Fruit fly (Drosophila melanogaster) whole organism, embryonic: ENCODE results near the gene CG14286.

Experiments used
- B-H1 ChIP-seq: fragments of 200-800 bp; sonication (Bioruptor generic); IDR thresholded peaks from 3 replicates; pipeline ENCODE4 v1.3.6; 2022; ENCODE audit warnings: missing biosample characterization, missing genetic modification characterization
- BEAF-32 ChIP-seq: fragments of 200-800 bp; sonication (Bioruptor generic); optimal IDR thresholded peaks from 3 replicates; lab custom pipeline; 2017; ENCODE audit warnings: missing biosample characterization, missing genetic modification characterization, mild to moderate bottlenecking, moderate library complexity, missing genetic modification reagents
- CG10147 ChIP-seq: fragments of 200-800 bp; sonication (Bioruptor generic); optimal IDR thresholded peaks from 2 replicates; lab custom pipeline; 2019; ENCODE audit warnings: missing biosample characterization, mild to moderate bottlenecking, missing genetic modification characterization, moderate library complexity
- CG11093 ChIP-seq: fragments of 200-800 bp; sonication (Bioruptor generic); IDR thresholded peaks from 3 replicates; pipeline ENCODE4 v1.3.6; 2022; ENCODE audit warnings: missing biosample characterization, missing genetic modification characterization
- CG11456 ChIP-seq: fragments of 200-800 bp; sonication (Bioruptor generic); IDR thresholded peaks from 3 replicates; pipeline ENCODE4 v1.3.6; 2022; ENCODE audit warnings: missing biosample characterization, missing genetic modification characterization
- CG15601 ChIP-seq: fragments of 200-800 bp; sonication (Bioruptor generic); optimal IDR thresholded peaks from 3 replicates; lab custom pipeline; 2019; ENCODE audit warnings: missing biosample characterization, mild to moderate bottlenecking, missing genetic modification characterization, moderate library complexity
- CG16813 ChIP-seq: fragments of 200-800 bp; sonication (Bioruptor generic); IDR thresholded peaks from 3 replicates; pipeline ENCODE4 v1.3.6; 2022; ENCODE audit warnings: missing biosample characterization, missing genetic modification characterization; ENCODE audit not compliant: partially characterized antibody
- CG17328 ChIP-seq: fragments of 200-800 bp; sonication (Bioruptor generic); IDR thresholded peaks from 2 replicates; pipeline ENCODE4 v1.3.6; 2022; ENCODE audit warnings: missing biosample characterization, missing genetic modification characterization
- CG17361 ChIP-seq: fragments of 200-800 bp; sonication (Bioruptor generic); IDR thresholded peaks from 3 replicates; pipeline ENCODE4 v1.3.6; 2022; ENCODE audit warnings: missing biosample characterization, missing genetic modification characterization
- CG1792 ChIP-seq: fragments of 200-800 bp; sonication (Bioruptor generic); optimal IDR thresholded peaks from 2 replicates; lab custom pipeline; 2016; ENCODE audit warnings: missing biosample characterization, missing genetic modification characterization
- CG1832 ChIP-seq: fragments of 200-800 bp; sonication (Bioruptor generic); optimal IDR thresholded peaks from 2 replicates; lab custom pipeline; 2017; ENCODE audit warnings: missing biosample characterization, mild to moderate bottlenecking, missing genetic modification characterization, inconsistent platforms
- CG2875 ChIP-seq: fragments of 200-800 bp; sonication (Bioruptor generic); optimal IDR thresholded peaks from 2 replicates; lab custom pipeline; 2017; ENCODE audit warnings: missing biosample characterization, mild to moderate bottlenecking, missing genetic modification characterization, missing genetic modification reagents
- CG30020 ChIP-seq: fragments of 200-800 bp; optimal IDR thresholded peaks from 2 replicates; lab custom pipeline; 2019; ENCODE audit warnings: missing biosample characterization, mild to moderate bottlenecking, missing genetic modification characterization, moderate library complexity
- CG33557 ChIP-seq: fragments of 200-800 bp; sonication (Bioruptor generic); optimal IDR thresholded peaks from 2 replicates; lab custom pipeline; 2019; ENCODE audit warnings: missing biosample characterization, mild to moderate bottlenecking, missing genetic modification characterization, moderate library complexity
- CG4820 ChIP-seq: fragments of 200-800 bp; sonication (Bioruptor generic); optimal IDR thresholded peaks from 3 replicates; lab custom pipeline; 2016; ENCODE audit warnings: missing biosample characterization, missing genetic modification characterization
- CG6689 ChIP-seq: fragments of 200-800 bp; sonication (Bioruptor generic); IDR thresholded peaks from 2 replicates; pipeline ENCODE4 v1.3.6; 2022; ENCODE audit warnings: missing biosample characterization, missing genetic modification characterization
- CTCF ChIP-seq: fragments of 200-800 bp; sonication (Bioruptor generic); optimal IDR thresholded peaks from 2 replicates; lab custom pipeline; 2017; ENCODE audit warnings: missing biosample characterization, mild to moderate bottlenecking, missing genetic modification characterization, moderate library complexity
- D19B ChIP-seq: fragments of 200-800 bp; sonication (Bioruptor generic); optimal IDR thresholded peaks from 2 replicates; lab custom pipeline; 2017; ENCODE audit warnings: missing biosample characterization, mild to moderate bottlenecking, missing genetic modification characterization
- ERR ChIP-seq: fragments of 200-800 bp; sonication (Bioruptor generic); optimal IDR thresholded peaks from 2 replicates; lab custom pipeline; 2016; ENCODE audit warnings: missing biosample characterization, missing genetic modification characterization
- Ets97D ChIP-seq: fragments of 200-800 bp; sonication (Bioruptor generic); optimal IDR thresholded peaks from 3 replicates; lab custom pipeline; 2016; ENCODE audit warnings: missing biosample characterization, missing genetic modification characterization
- Fer1 ChIP-seq: fragments of 200-800 bp; sonication (Bioruptor generic); optimal IDR thresholded peaks from 2 replicates; lab custom pipeline; 2017; ENCODE audit warnings: missing biosample characterization, mild to moderate bottlenecking, missing genetic modification characterization
- Fer3 ChIP-seq: fragments of 200-800 bp; sonication (Bioruptor generic); optimal IDR thresholded peaks from 2 replicates; lab custom pipeline; 2018; ENCODE audit warnings: missing biosample characterization, mild to moderate bottlenecking, missing genetic modification characterization, moderate library complexity
- Hr3 ChIP-seq: fragments of 200-800 bp; sonication (Bioruptor generic); optimal IDR thresholded peaks from 3 replicates; lab custom pipeline; 2016; ENCODE audit warnings: missing biosample characterization, missing genetic modification characterization
- MTF-1 ChIP-seq: fragments of 200-800 bp; sonication (Bioruptor generic); optimal IDR thresholded peaks from 2 replicates; lab custom pipeline; 2018; ENCODE audit warnings: missing biosample characterization, mild to moderate bottlenecking, missing genetic modification characterization, borderline replicate concordance
- Nf-YB ChIP-seq: fragments of 200-800 bp; sonication (Bioruptor generic); optimal IDR thresholded peaks from 3 replicates; lab custom pipeline; 2019; ENCODE audit warnings: missing biosample characterization, mild to moderate bottlenecking, missing genetic modification characterization, moderate library complexity
- NfI ChIP-seq: fragments of 200-800 bp; sonication (Bioruptor generic); optimal IDR thresholded peaks from 3 replicates; lab custom pipeline; 2018; ENCODE audit warnings: missing biosample characterization, mild to moderate bottlenecking, missing genetic modification characterization, moderate library complexity
- Poxn ChIP-seq: fragments of 200-800 bp; sonication (Bioruptor generic); IDR thresholded peaks from 2 replicates; pipeline ENCODE4 v1.3.6; 2022; ENCODE audit warnings: missing biosample characterization, missing genetic modification characterization
- Sox100B ChIP-seq: fragments of 200-800 bp; sonication (Bioruptor generic); optimal IDR thresholded peaks from 3 replicates; lab custom pipeline; 2018; ENCODE audit warnings: missing biosample characterization, mild to moderate bottlenecking, missing genetic modification characterization
- Sox102F ChIP-seq: fragments of 200-800 bp; sonication (Bioruptor generic); optimal IDR thresholded peaks from 2 replicates; lab custom pipeline; 2018; ENCODE audit warnings: missing biosample characterization, mild to moderate bottlenecking, missing genetic modification characterization, moderate library complexity
- Stat92E ChIP-seq, 3 experiments: fragments of >200 bp in 2 of 3; fragments of 200-800 bp in 1 of 3; sonication (Bioruptor generic) in 1 of 3; optimal IDR thresholded peaks; 2 replicates each; lab custom pipeline; 2017 to 2019; ENCODE audit warnings: missing biosample characterization in 3 of 3, missing genetic modification characterization in 3 of 3, mild to moderate bottlenecking in 1 of 3, moderate library complexity in 1 of 3
- abd-A ChIP-seq: fragments of 200-800 bp; sonication (Bioruptor generic); optimal IDR thresholded peaks from 3 replicates; lab custom pipeline; 2019; ENCODE audit warnings: missing biosample characterization, mild to moderate bottlenecking, missing genetic modification characterization, moderate library complexity
- al ChIP-seq: fragments of 200-800 bp; sonication (Bioruptor generic); IDR thresholded peaks from 2 replicates; pipeline ENCODE4 v1.3.6; 2022; ENCODE audit warnings: missing biosample characterization, missing genetic modification characterization
- br ChIP-seq: fragments of >200 bp; optimal IDR thresholded peaks from 2 replicates; lab custom pipeline; 2017
- cad ChIP-seq: fragments of >200 bp; optimal IDR thresholded peaks from 2 replicates; lab custom pipeline; 2017; ENCODE audit warnings: missing biosample characterization, missing genetic modification characterization
- dysf ChIP-seq: fragments of 200-800 bp; sonication (Bioruptor generic); IDR thresholded peaks from 3 replicates; pipeline ENCODE4 v1.3.6; 2022; ENCODE audit warnings: missing biosample characterization, missing genetic modification characterization
- esg ChIP-seq: fragments of 200-800 bp; sonication (Bioruptor generic); conservative IDR thresholded peaks from 2 replicates; pipeline ENCODE4 v1.3.6; 2022; ENCODE audit warnings: missing biosample characterization, missing genetic modification characterization
- gsb ChIP-seq: fragments of 200-800 bp; sonication (Bioruptor generic); IDR thresholded peaks from 2 replicates; pipeline ENCODE4 v1.3.6; 2022; ENCODE audit warnings: missing biosample characterization, missing genetic modification characterization
- hkb ChIP-seq, 2 experiments: fragments of 200-800 bp in 1 of 2; fragments of >200 bp in 1 of 2; sonication (Bioruptor generic) in 1 of 2; IDR thresholded peaks in 1 of 2; optimal IDR thresholded peaks in 1 of 2; 2 replicates each; pipeline versions ENCODE4 v1.3.6 to Lab custom; 2017 to 2022; ENCODE audit warnings: missing biosample characterization in 1 of 2, missing genetic modification characterization in 1 of 2
- insv ChIP-seq, 2 experiments: fragments of 200-800 bp; sonication (Bioruptor generic); optimal IDR thresholded peaks; 3 replicates each; lab custom pipeline; 2016 to 2018; ENCODE audit warnings: missing biosample characterization in 2 of 2, missing genetic modification characterization in 2 of 2
- ken ChIP-seq: fragments of 200-800 bp; sonication (Bioruptor generic); IDR thresholded peaks from 3 replicates; pipeline ENCODE4 v1.3.6; 2022; ENCODE audit warnings: missing biosample characterization, missing genetic modification characterization
- oc ChIP-seq: fragments of 200-800 bp; sonication (Bioruptor generic); optimal IDR thresholded peaks from 2 replicates; lab custom pipeline; 2018; ENCODE audit warnings: missing biosample characterization, mild to moderate bottlenecking, missing genetic modification characterization, moderate library complexity
- peb ChIP-seq: fragments of 200-800 bp; sonication (Bioruptor generic); IDR thresholded peaks from 2 replicates; pipeline ENCODE4 v1.3.6; 2022; ENCODE audit warnings: missing biosample characterization, missing genetic modification characterization
- pfk ChIP-seq: fragments of 200-800 bp; sonication (Bioruptor generic); optimal IDR thresholded peaks from 2 replicates; lab custom pipeline; 2018; ENCODE audit warnings: missing biosample characterization, mild to moderate bottlenecking, missing genetic modification characterization, moderate library complexity
- sima ChIP-seq: fragments of 200-800 bp; sonication (Bioruptor generic); optimal IDR thresholded peaks from 2 replicates; lab custom pipeline; 2016; ENCODE audit warnings: missing biosample characterization, missing genetic modification characterization
- sob ChIP-seq: fragments of 200-800 bp; sonication (Bioruptor generic); IDR thresholded peaks from 2 replicates; pipeline ENCODE4 v1.3.6; 2022; ENCODE audit warnings: missing biosample characterization, missing genetic modification characterization
- sug ChIP-seq: fragments of 200-800 bp; optimal IDR thresholded peaks from 2 replicates; lab custom pipeline; 2019; ENCODE audit warnings: missing biosample characterization, mild to moderate bottlenecking, missing genetic modification characterization, moderate library complexity
- wor ChIP-seq: fragments of 200-800 bp; sonication (Bioruptor generic); IDR thresholded peaks from 2 replicates; pipeline ENCODE4 v1.3.6; 2022; ENCODE audit warnings: missing biosample characterization, missing genetic modification characterization
- zen2 ChIP-seq: fragments of 200-800 bp; sonication (Bioruptor generic); IDR thresholded peaks from 3 replicates; pipeline ENCODE4 v1.3.6; 2022; ENCODE audit warnings: missing biosample characterization, missing genetic modification characterization; ENCODE audit not compliant: partially characterized antibody

Gene CG14286

dm6 chr3R:18987428-18988416, 36.2 kb upstream of the CG14286 start (continued):
- TF ChIP-seq pfk (GFP tag; lab: Kevin White, UChicago): no peak
- peak; percentile 42 for TF ChIP-seq abd-A (tag; lab: Kevin White, UChicago)
- no peak for TF ChIP-seq cad
- TF ChIP-seq MTF-1 (GFP tag; lab: Kevin White, UChicago): no peak
- TF ChIP-seq CG2875: no peak
- TF ChIP-seq zen2 (GFP tag; lab: Robert Waterston, UW): no peak
- TF ChIP-seq Ets97D (GFP tag; lab: Kevin White, UChicago): no peak
- TF ChIP-seq CG11456: no peak
- no peak for TF ChIP-seq Fer3
- TF ChIP-seq CG6689 (GFP tag; lab: Robert Waterston, UW): peak; percentile 26; the same call in 1 of the 2 replicates
- TF ChIP-seq sima (GFP tag; lab: Kevin White, UChicago): no peak
- no peak for TF ChIP-seq ken (GFP tag; lab: Robert Waterston, UW)
- TF ChIP-seq D19B (GFP tag; lab: Kevin White, UChicago): peak; percentile 61
- no peak for TF ChIP-seq gsb (GFP tag; lab: Robert Waterston, UW)
- TF ChIP-seq CG11093 (GFP tag; lab: Robert Waterston, UW): no peak
- TF ChIP-seq CG16813: no peak
- 0 out of 3 replicates have a peak, but pooled peaks have one; percentile 25 for TF ChIP-seq CG17361
- no peak for TF ChIP-seq al (GFP tag; lab: Robert Waterston, UW)
- TF ChIP-seq CG17328: peak; percentile 16; the same call in 1 of the 2 replicates
- TF ChIP-seq CG30020: no peak
- no peak for TF ChIP-seq br
- peak; percentile 6 for TF ChIP-seq NfI (GFP tag; lab: Kevin White, UChicago)
- no peak for TF ChIP-seq CG33557 (GFP tag; lab: Kevin White, UChicago)
- no peak for TF ChIP-seq CG1792 (GFP tag; lab: Kevin White, UChicago)
- no peak for TF ChIP-seq Nf-YB
- TF ChIP-seq BEAF-32 (GFP tag; lab: Kevin White, UChicago): no peak
- TF ChIP-seq sob (GFP tag; lab: Robert Waterston, UW): 0 out of 2 replicates have a peak, but pooled peaks have one; percentile 36
- TF ChIP-seq Poxn: no peak
- TF ChIP-seq ERR (GFP tag; lab: Kevin White, UChicago): no peak
- no peak for TF ChIP-seq esg (GFP tag; lab: Robert Waterston, UW)
- TF ChIP-seq hkb (optimal IDR thresholded peaks at IDR 0.05; lab: Kevin White, UChicago): no peak
- no peak for TF ChIP-seq hkb (GFP tag; IDR thresholded peaks at IDR 0.05; lab: Robert Waterston, UW)
- TF ChIP-seq Fer1 (GFP tag; lab: Kevin White, UChicago): peak; percentile 42
- TF ChIP-seq Sox102F (GFP tag; lab: Kevin White, UChicago): peak; percentile 39
- no peak for TF ChIP-seq dysf (GFP tag; lab: Robert Waterston, UW)
- no peak for TF ChIP-seq oc
- TF ChIP-seq Sox100B (GFP tag; lab: Kevin White, UChicago): peak; percentile 41
- no peak for TF ChIP-seq peb
- TF ChIP-seq wor (GFP tag; lab: Robert Waterston, UW): no peak
- no peak for TF ChIP-seq CG4820 (GFP tag; lab: Kevin White, UChicago)
- no peak for TF ChIP-seq Hr3
- no peak for TF ChIP-seq sug (tag; lab: Kevin White, UChicago)
- no peak for TF ChIP-seq insv (GFP tag; optimal IDR thresholded peaks at IDR 0.05; lab: Kevin White, UChicago)
- TF ChIP-seq CG10147: no peak
- TF ChIP-seq CTCF: no peak
- TF ChIP-seq Stat92E (GFP tag; optimal IDR thresholded peaks at IDR 0.05; lab: Kevin White, UChicago): no peak
- no peak for TF ChIP-seq B-H1 (GFP tag; lab: Robert Waterston, UW)
- TF ChIP-seq CG15601 (tag; lab: Kevin White, UChicago): peak; percentile 35
- no peak for TF ChIP-seq CG1832 (GFP tag; lab: Kevin White, UChicago)
